Worm (Caenorhabditis elegans) whole organism, L2 larva: ENCODE results near the gene ZK1290.11.

ENCODE experiments used
- R02D3.7 ChIP-seq: fragments of 150-350 bp; optimal IDR thresholded peaks from 2 replicates; lab custom pipeline; 2014; ENCODE audit warnings: missing biosample characterization, missing genetic modification characterization
- alr-1 ChIP-seq: fragments of 150-350 bp; optimal IDR thresholded peaks from 2 replicates; lab custom pipeline; 2014; ENCODE audit warnings: missing biosample characterization, missing genetic modification characterization
- ceh-16 ChIP-seq: fragments of 150-350 bp; optimal IDR thresholded peaks from 2 replicates; lab custom pipeline; 2014; ENCODE audit warnings: missing biosample characterization, missing genetic modification characterization
- crh-2 ChIP-seq: sonication (generic microtip); optimal IDR thresholded peaks from 2 replicates; lab custom pipeline; 2017; ENCODE audit warnings: missing biosample characterization, missing genetic modification characterization
- fos-1 ChIP-seq: fragments of 150-350 bp; optimal IDR thresholded peaks from 2 replicates; lab custom pipeline; 2014; ENCODE audit warnings: missing biosample characterization, missing genetic modification characterization
- lin-13 ChIP-seq: fragments of 150-350 bp; optimal IDR thresholded peaks from 2 replicates; lab custom pipeline; 2014; ENCODE audit warnings: missing biosample characterization, missing genetic modification reagents, missing genetic modification characterization
- lsy-2 ChIP-seq, 2 experiments: fragments of 150-350 bp in 1 of 2; sonication (generic microtip) in 1 of 2; optimal IDR thresholded peaks; 2 replicates each; lab custom pipeline; 2014 to 2017; ENCODE audit warnings: missing biosample characterization in 2 of 2, missing genetic modification characterization in 2 of 2
- nhr-10 ChIP-seq: sonication (generic microtip); optimal IDR thresholded peaks from 2 replicates; lab custom pipeline; 2017; ENCODE audit warnings: missing biosample characterization, missing genetic modification characterization
- nhr-21 ChIP-seq: fragments of 150-350 bp; optimal IDR thresholded peaks from 2 replicates; lab custom pipeline; 2014; ENCODE audit warnings: missing biosample characterization, missing genetic modification characterization
- nhr-23 ChIP-seq: fragments of 150-350 bp; optimal IDR thresholded peaks from 2 replicates; lab custom pipeline; 2014; ENCODE audit warnings: missing biosample characterization, missing genetic modification reagents, missing genetic modification characterization
- nhr-25 ChIP-seq: fragments of 150-350 bp; sonication (generic microtip); optimal IDR thresholded peaks from 3 replicates; lab custom pipeline; 2014; ENCODE audit warnings: missing biosample characterization, missing genetic modification characterization
- sma-3 ChIP-seq: sonication (generic microtip); optimal IDR thresholded peaks from 2 replicates; lab custom pipeline; 2016; ENCODE audit warnings: missing genetic modification reagents, missing genetic modification characterization, missing compliant biosample characterization
- unc-55 ChIP-seq: fragments of 150-350 bp; sonication (generic microtip); optimal IDR thresholded peaks from 3 replicates; lab custom pipeline; 2014; ENCODE audit warnings: missing biosample characterization, missing genetic modification reagents, missing genetic modification characterization
- zag-1 ChIP-seq: fragments of 150-350 bp; optimal IDR thresholded peaks from 2 replicates; lab custom pipeline; 2014; ENCODE audit warnings: missing biosample characterization, missing genetic modification characterization
- ztf-11 ChIP-seq: sonication (generic microtip); optimal IDR thresholded peaks from 2 replicates; lab custom pipeline; 2017; ENCODE audit warnings: missing biosample characterization, missing genetic modification characterization

ZK1290.11 gene

ce11 chrII:7525458-7525857 lies 35.9 kb downstream of the ZK1290.11 start, which contains the start of the genes ZK1290.7 and rnh-1.1:
TSS of gene ZK1290.7 (minus strand) at chrII:7525558.
TSS of gene rnh-1.1 (plus strand) at chrII:7525738.
- TF ChIP-seq sma-3 (GFP tag; lab: Kevin White, UChicago) (no peak), crh-2 (tag; lab: Kevin White, UChicago) (no peak), alr-1 (tag; lab: Kevin White, UChicago) (no peak), zag-1 (tag; lab: Kevin White, UChicago) (no peak), R02D3.7 (tag; lab: Kevin White, UChicago) (no peak)
- TF ChIP-seq, all 48 proteins: peak for 0

ce11 chrII:7523281-7523680 lies 38.1 kb downstream of the ZK1290.11 start, which contains the start of gene ZK1290.15:
TSS of gene ZK1290.15 (plus strand) at chrII:7523581.
- TF ChIP-seq nhr-21 (tag; lab: Kevin White, UChicago) (no peak), lin-13 (GFP tag; lab: Kevin White, UChicago) (no peak), crh-2 (tag; lab: Kevin White, UChicago) (no peak), unc-55 (GFP tag; lab: Kevin White, UChicago) (no peak), ztf-11 (tag; lab: Kevin White, UChicago) (no peak), nhr-23 (tag; lab: Kevin White, UChicago) (no peak), ceh-16 (tag; lab: Kevin White, UChicago) (no peak)

- no peak for TF ChIP-seq fos-1
- TF ChIP-seq lsy-2 (tag; optimal IDR thresholded peaks at IDR 0.05; lab: Kevin White, UChicago): no peak
These were observed 40.0 kb downstream of the ZK1290.11 start for ce11 chrII:7521420-7521819.

DNA sequence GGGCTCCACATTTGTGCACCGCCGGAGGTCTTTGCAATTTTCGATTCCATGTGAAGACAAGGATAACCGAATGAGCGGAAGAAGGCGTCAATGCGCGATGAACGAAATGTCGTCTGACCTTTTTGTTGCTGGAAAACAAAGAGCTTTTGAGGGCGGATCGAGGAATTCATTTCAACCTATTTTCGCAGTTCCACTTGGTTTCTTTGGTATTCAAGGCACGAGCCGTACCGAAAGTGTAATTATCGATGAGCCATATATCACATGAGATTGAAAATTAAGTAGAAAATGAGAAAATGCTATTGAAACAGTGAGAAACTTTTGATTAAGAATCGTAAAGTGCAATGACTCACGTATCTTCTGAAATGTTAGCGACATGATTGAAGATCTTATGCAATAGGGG lies 42.2 kb downstream of the ZK1290.11 start, which contains the start of gene glb-9:
TSS of gene glb-9 (minus strand) at position 101 of the 400 bp plus-strand sequence.
- no peak for TF ChIP-seq nhr-25
- TF ChIP-seq nhr-10: no peak
